ENCODE assay signal across 2 worm cellular contexts in the genomic region with DNA sequence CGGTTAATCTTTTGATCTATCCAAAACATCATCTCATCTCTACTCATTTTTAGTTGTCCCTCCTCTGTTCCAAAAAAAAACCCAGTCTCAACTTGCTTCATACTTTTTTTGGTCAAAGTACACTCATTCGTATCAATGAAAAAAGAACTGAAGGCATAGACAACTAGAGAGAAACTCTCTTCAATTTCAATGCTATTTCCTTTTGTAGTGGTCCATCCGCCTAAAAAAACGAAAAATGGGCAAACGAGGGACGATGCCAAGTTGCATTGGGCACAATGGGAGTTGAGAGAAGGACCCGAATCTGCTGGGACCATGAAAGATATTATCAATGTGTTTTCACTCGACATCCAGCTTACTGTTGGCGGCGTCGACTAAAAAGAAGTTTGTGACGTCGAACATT.
A peak's percentile ranks its signal among the peaks of the same experiment; 100 is the strongest.
TF ChIP-seq lines count a peak whose summit lies in the region.

No protein-coding gene starts in this region.

TF ChIP-seq in whole organism, L1 larva, 84 proteins besides CTCF, POLR2A, EP300 and RAD21 (continued from another document):
- TF ChIP-seq sptf-1 (tag; optimal IDR thresholded peaks at IDR 0.05; lab: Kevin White, UChicago) = no peak
- no peak for TF ChIP-seq nhr-84 (tag; optimal IDR thresholded peaks at IDR 0.05; lab: Kevin White, UChicago)
- no peak for TF ChIP-seq pag-3 (tag; optimal IDR thresholded peaks at IDR 0.05; lab: Kevin White, UChicago; ENCODE audit: borderline replicate concordance, insufficient read depth)
- TF ChIP-seq lin-15B (tag; optimal IDR thresholded peaks at IDR 0.05; lab: Kevin White, UChicago) = no peak
- no peak for TF ChIP-seq sup-37 (GFP tag; optimal IDR thresholded peaks at IDR 0.05; lab: Kevin White, UChicago)
- TF ChIP-seq sox-4 (tag; optimal IDR thresholded peaks at IDR 0.05; lab: Kevin White, UChicago) = no peak
- TF ChIP-seq vab-15 (tag; optimal IDR thresholded peaks at IDR 0.05; lab: Kevin White, UChicago) = no peak
- TF ChIP-seq skn-1 (tag; optimal IDR thresholded peaks at IDR 0.05; lab: Kevin White, UChicago) = no peak
- no peak for TF ChIP-seq mef-2 (tag; optimal IDR thresholded peaks at IDR 0.05; lab: Kevin White, UChicago)
- TF ChIP-seq snu-23 (GFP tag; optimal IDR thresholded peaks at IDR 0.05; lab: Kevin White, UChicago) = peak; percentile 31
- TF ChIP-seq unc-98 (GFP tag; IDR thresholded peaks at IDR 0.05; lab: Robert Waterston, UW) = no peak
- no peak for TF ChIP-seq ceh-88 (GFP tag; IDR thresholded peaks at IDR 0.05; lab: Robert Waterston, UW)
- no peak for TF ChIP-seq ceh-8 (GFP tag; optimal IDR thresholded peaks at IDR 0.05; lab: Kevin White, UChicago)
- TF ChIP-seq hlh-4 (tag; optimal IDR thresholded peaks at IDR 0.05; lab: Kevin White, UChicago) = no peak
- no peak for TF ChIP-seq F16B12.6 (tag; optimal IDR thresholded peaks at IDR 0.05; lab: Kevin White, UChicago)
- TF ChIP-seq tlp-1 (tag; optimal IDR thresholded peaks at IDR 0.05; lab: Kevin White, UChicago) = no peak
- no peak for TF ChIP-seq fkh-4 (tag; optimal IDR thresholded peaks at IDR 0.05; lab: Kevin White, UChicago; ENCODE audit: borderline replicate concordance)
- no peak for TF ChIP-seq nhr-77 (tag; optimal IDR thresholded peaks at IDR 0.05; lab: Kevin White, UChicago)
- no peak for TF ChIP-seq pqm-1 (tag; optimal IDR thresholded peaks at IDR 0.05; lab: Kevin White, UChicago)
- peak; percentile 59 for TF ChIP-seq nhr-19 (GFP tag; conservative IDR thresholded peaks at IDR 0.05; lab: Robert Waterston, UW)
- no peak for TF ChIP-seq C04F5.9 (tag; optimal IDR thresholded peaks at IDR 0.05; lab: Kevin White, UChicago)
- no peak for TF ChIP-seq ztf-11 (tag; optimal IDR thresholded peaks at IDR 0.05; lab: Kevin White, UChicago)
- peak; percentile 5 for TF ChIP-seq tbx-2 (tag; optimal IDR thresholded peaks at IDR 0.05; lab: Kevin White, UChicago)
- no peak for TF ChIP-seq nhr-28 (tag; optimal IDR thresholded peaks at IDR 0.05; lab: Kevin White, UChicago)
- no peak for TF ChIP-seq elt-3 (tag; optimal IDR thresholded peaks at IDR 0.05; lab: Kevin White, UChicago)
- peak; percentile 38 to 61 for TF ChIP-seq efl-1 (optimal IDR thresholded peaks at IDR 0.05; lab: Kevin White, UChicago)
- peak in 1 of 2 experiments; percentile 92 for TF ChIP-seq efl-1 (GFP tag; optimal IDR thresholded peaks at IDR 0.05 in 1 of 2; lab: Kevin White, UChicago)
- TF ChIP-seq pax-3 (tag; optimal IDR thresholded peaks at IDR 0.05; lab: Kevin White, UChicago) = no peak
- no peak for TF ChIP-seq zag-1 (tag; optimal IDR thresholded peaks at IDR 0.05; lab: Kevin White, UChicago)
- TF ChIP-seq rnt-1 (tag; optimal IDR thresholded peaks at IDR 0.05; lab: Kevin White, UChicago) = no peak
- TF ChIP-seq ces-1 (GFP tag; optimal IDR thresholded peaks at IDR 0.05; lab: Kevin White, UChicago) = no peak
- TF ChIP-seq unc-62 (GFP tag; optimal IDR thresholded peaks at IDR 0.05; lab: Kevin White, UChicago) = no peak
- no peak for TF ChIP-seq Y116A8C.19 (tag; optimal IDR thresholded peaks at IDR 0.05; lab: Kevin White, UChicago; ENCODE audit: borderline replicate concordance)
- TF ChIP-seq fkh-10 (GFP tag; optimal IDR thresholded peaks at IDR 0.05; lab: Kevin White, UChicago) = no peak
- no peak for TF ChIP-seq nhr-11 (tag; optimal IDR thresholded peaks at IDR 0.05; lab: Kevin White, UChicago)
- no peak for TF ChIP-seq alr-1 (tag; optimal IDR thresholded peaks at IDR 0.05; lab: Kevin White, UChicago; ENCODE audit: borderline replicate concordance)
- TF ChIP-seq dpl-1 (GFP tag; optimal IDR thresholded peaks at IDR 0.05; lab: Kevin White, UChicago) = peak in 1 of 3 experiments; percentile 20
- no peak for TF ChIP-seq nhr-12 (tag; optimal IDR thresholded peaks at IDR 0.05; lab: Kevin White, UChicago)
- TF ChIP-seq mdl-1 (tag; optimal IDR thresholded peaks at IDR 0.05; lab: Kevin White, UChicago) = no peak
- no peak for TF ChIP-seq hpl-2 (GFP tag; optimal IDR thresholded peaks at IDR 0.05; lab: Kevin White, UChicago)
- TF ChIP-seq snpc-4 (tag; optimal IDR thresholded peaks at IDR 0.05; lab: Kevin White, UChicago) = no peak
- peak in 1 of 3 experiments; percentile 35 for TF ChIP-seq ceh-82 (tag; optimal IDR thresholded peaks at IDR 0.05; lab: Kevin White, UChicago)
- TF ChIP-seq lin-13 (GFP tag; optimal IDR thresholded peaks at IDR 0.05; lab: Kevin White, UChicago) = no peak
- TF ChIP-seq swsn-7 (tag; optimal IDR thresholded peaks at IDR 0.05; lab: Kevin White, UChicago) = peak; percentile 0
- no peak for TF ChIP-seq ztf-4 (tag; optimal IDR thresholded peaks at IDR 0.05; lab: Kevin White, UChicago)
- TF ChIP-seq unc-130 (tag; optimal IDR thresholded peaks at IDR 0.05; lab: Kevin White, UChicago) = no peak
- TF ChIP-seq ets-5 (GFP tag; IDR thresholded peaks at IDR 0.05; lab: Robert Waterston, UW) = no peak
- no peak for TF ChIP-seq hlh-17 (GFP tag; optimal IDR thresholded peaks at IDR 0.05; lab: Kevin White, UChicago; ENCODE audit: borderline replicate concordance)
- no peak for TF ChIP-seq lin-39 (tag; optimal IDR thresholded peaks at IDR 0.05; lab: Kevin White, UChicago)
- TF ChIP-seq jun-1 (tag; optimal IDR thresholded peaks at IDR 0.05; lab: Kevin White, UChicago) = no peak
- no peak for TF ChIP-seq C16A3.4 (tag; optimal IDR thresholded peaks at IDR 0.05; lab: Kevin White, UChicago)

TF ChIP-seq in whole organism, L2 larva, 48 proteins besides CTCF, POLR2A, EP300 and RAD21 (continued from another document):
- TF ChIP-seq nhr-12 (tag; optimal IDR thresholded peaks at IDR 0.05; lab: Kevin White, UChicago) = no peak
- no peak for TF ChIP-seq lin-39 (tag; optimal IDR thresholded peaks at IDR 0.05; lab: Kevin White, UChicago)
- TF ChIP-seq ZK546.5 (tag; optimal IDR thresholded peaks at IDR 0.05; lab: Kevin White, UChicago) = no peak
- no peak for TF ChIP-seq nhr-25 (tag; optimal IDR thresholded peaks at IDR 0.05; lab: Kevin White, UChicago)
- TF ChIP-seq nhr-11 (tag; optimal IDR thresholded peaks at IDR 0.05; lab: Kevin White, UChicago) = no peak
- TF ChIP-seq F13H6.1 (tag; optimal IDR thresholded peaks at IDR 0.05; lab: Kevin White, UChicago) = no peak
- no peak for TF ChIP-seq nhr-10 (tag; optimal IDR thresholded peaks at IDR 0.05; lab: Kevin White, UChicago)
- TF ChIP-seq zag-1 (tag; optimal IDR thresholded peaks at IDR 0.05; lab: Kevin White, UChicago) = no peak
- no peak for TF ChIP-seq gmeb-1 (tag; optimal IDR thresholded peaks at IDR 0.05; lab: Kevin White, UChicago)
- TF ChIP-seq elt-1 (tag; optimal IDR thresholded peaks at IDR 0.05; lab: Kevin White, UChicago) = no peak
- no peak for TF ChIP-seq fos-1 (tag; optimal IDR thresholded peaks at IDR 0.05; lab: Kevin White, UChicago)
- TF ChIP-seq peb-1 (tag; optimal IDR thresholded peaks at IDR 0.05; lab: Kevin White, UChicago) = no peak
- TF ChIP-seq crh-2 (tag; optimal IDR thresholded peaks at IDR 0.05; lab: Kevin White, UChicago) = peak; percentile 17
- TF ChIP-seq ceh-16 (tag; optimal IDR thresholded peaks at IDR 0.05; lab: Kevin White, UChicago) = no peak
- no peak for TF ChIP-seq aly-2 (tag; optimal IDR thresholded peaks at IDR 0.05; lab: Kevin White, UChicago)
- TF ChIP-seq R02D3.7 (tag; optimal IDR thresholded peaks at IDR 0.05; lab: Kevin White, UChicago) = no peak
- TF ChIP-seq sma-3 (GFP tag; optimal IDR thresholded peaks at IDR 0.05; lab: Kevin White, UChicago) = no peak
- TF ChIP-seq sem-4 (tag; optimal IDR thresholded peaks at IDR 0.05; lab: Kevin White, UChicago) = no peak
- TF ChIP-seq snpc-4 (tag; optimal IDR thresholded peaks at IDR 0.05; lab: Kevin White, UChicago) = no peak
- TF ChIP-seq nhr-77 (tag; optimal IDR thresholded peaks at IDR 0.05; lab: Kevin White, UChicago) = no peak
- no peak for TF ChIP-seq skn-1 (tag; optimal IDR thresholded peaks at IDR 0.05; lab: Kevin White, UChicago)
- TF ChIP-seq unc-62 (GFP tag; optimal IDR thresholded peaks at IDR 0.05; lab: Kevin White, UChicago) = no peak
- no peak for TF ChIP-seq dmd-4 (tag; optimal IDR thresholded peaks at IDR 0.05; lab: Kevin White, UChicago)
- peak; percentile 14 for TF ChIP-seq unc-55 (GFP tag; optimal IDR thresholded peaks at IDR 0.05; lab: Kevin White, UChicago)
- no peak for TF ChIP-seq mdl-1 (tag; optimal IDR thresholded peaks at IDR 0.05; lab: Kevin White, UChicago)
- TF ChIP-seq nhr-6 (tag; optimal IDR thresholded peaks at IDR 0.05; lab: Kevin White, UChicago) = no peak
- no peak for TF ChIP-seq mbf-1 (tag; optimal IDR thresholded peaks at IDR 0.05; lab: Kevin White, UChicago)
- peak; percentile 31 for TF ChIP-seq C34F6.9 (tag; optimal IDR thresholded peaks at IDR 0.05; lab: Kevin White, UChicago)
